Fruit fly (Drosophila melanogaster) whole organism, embryonic: Measurements from ENCODE around the gene CG17111.

ENCODE experiments used
- C15 ChIP-seq: fragments of 200-800 bp; sonication (Bioruptor generic); IDR thresholded peaks from 3 replicates; pipeline ENCODE4 v1.3.6; 2022; ENCODE audit warnings: missing biosample characterization, missing genetic modification characterization
- CG10209 ChIP-seq: fragments of 200-800 bp; sonication (Bioruptor generic); optimal IDR thresholded peaks from 3 replicates; lab custom pipeline; 2017; ENCODE audit warnings: missing biosample characterization, mild to moderate bottlenecking, missing genetic modification characterization, missing genetic modification reagents
- CG10274 ChIP-seq: fragments of 200-800 bp; sonication (Bioruptor generic); optimal IDR thresholded peaks from 3 replicates; lab custom pipeline; 2017; ENCODE audit warnings: missing biosample characterization, mild to moderate bottlenecking, missing genetic modification characterization
- CG11696 ChIP-seq: fragments of 200-800 bp; sonication (Bioruptor generic); IDR thresholded peaks from 2 replicates; pipeline ENCODE4 v1.3.6; 2022; ENCODE audit warnings: missing biosample characterization, missing genetic modification characterization
- CG12071 ChIP-seq: fragments of 200-800 bp; sonication (Bioruptor generic); optimal IDR thresholded peaks from 3 replicates; lab custom pipeline; 2018; ENCODE audit warnings: missing biosample characterization, mild to moderate bottlenecking, missing genetic modification characterization
- CG12104 ChIP-seq: fragments of 200-800 bp; sonication (Bioruptor generic); optimal IDR thresholded peaks from 3 replicates; lab custom pipeline; 2016; ENCODE audit warnings: missing biosample characterization, missing genetic modification characterization
- CG13287 ChIP-seq: fragments of 200-800 bp; sonication (Bioruptor generic); IDR thresholded peaks from 2 replicates; pipeline ENCODE4 v1.3.6; 2022; ENCODE audit warnings: missing biosample characterization, missing genetic modification characterization; ENCODE audit not compliant: partially characterized antibody
- CG14710 ChIP-seq: fragments of 200-800 bp; sonication (Bioruptor generic); optimal IDR thresholded peaks from 3 replicates; lab custom pipeline; 2019; ENCODE audit warnings: missing biosample characterization, mild to moderate bottlenecking, missing genetic modification characterization, moderate library complexity
- CG15073 ChIP-seq: fragments of 200-800 bp; sonication (Bioruptor generic); optimal IDR thresholded peaks from 2 replicates; lab custom pipeline; 2016; ENCODE audit warnings: missing biosample characterization, missing genetic modification characterization
- CG15696 ChIP-seq: fragments of 200-800 bp; sonication (Bioruptor generic); optimal IDR thresholded peaks from 2 replicates; lab custom pipeline; 2019; ENCODE audit warnings: missing biosample characterization, mild to moderate bottlenecking, missing genetic modification characterization, moderate library complexity
- CG17359 ChIP-seq: fragments of 200-800 bp; sonication (Bioruptor generic); optimal IDR thresholded peaks from 3 replicates; lab custom pipeline; 2018; ENCODE audit warnings: missing biosample characterization, mild to moderate bottlenecking, missing genetic modification characterization, moderate library complexity
- CG17912 ChIP-seq: fragments of 200-800 bp; sonication (Bioruptor generic); optimal IDR thresholded peaks from 2 replicates; lab custom pipeline; 2018; ENCODE audit warnings: missing biosample characterization, mild to moderate bottlenecking, missing genetic modification characterization
- CG18262 ChIP-seq: fragments of 200-800 bp; optimal IDR thresholded peaks from 3 replicates; lab custom pipeline; 2019; ENCODE audit warnings: missing biosample characterization, mild to moderate bottlenecking, missing genetic modification characterization, moderate library complexity
- CG1832 ChIP-seq: fragments of 200-800 bp; sonication (Bioruptor generic); optimal IDR thresholded peaks from 2 replicates; lab custom pipeline; 2017; ENCODE audit warnings: missing biosample characterization, mild to moderate bottlenecking, missing genetic modification characterization, inconsistent platforms
- CG32767 ChIP-seq: fragments of 200-800 bp; sonication (Bioruptor generic); IDR thresholded peaks from 2 replicates; pipeline ENCODE4 v1.3.6; 2022; ENCODE audit warnings: missing biosample characterization, missing genetic modification characterization
- CG3726 ChIP-seq: fragments of 200-800 bp; sonication (Bioruptor generic); IDR thresholded peaks from 3 replicates; pipeline ENCODE4, ENCODE4 v1.3.6; 2022; ENCODE audit warnings: missing biosample characterization, missing genetic modification characterization
- CG42726 ChIP-seq: fragments of 200-800 bp; sonication (Bioruptor generic); IDR thresholded peaks from 2 replicates; pipeline ENCODE4 v1.3.6; 2022; ENCODE audit warnings: missing biosample characterization, missing genetic modification characterization; ENCODE audit not compliant: partially characterized antibody
- CG43689 ChIP-seq: fragments of 200-800 bp; sonication (Bioruptor generic); IDR thresholded peaks from 2 replicates; pipeline ENCODE4 v1.3.6; 2022; ENCODE audit warnings: missing biosample characterization, missing genetic modification characterization
- CG6791 ChIP-seq: fragments of 200-800 bp; sonication (Bioruptor generic); IDR thresholded peaks from 3 replicates; pipeline ENCODE4 v1.3.6; 2022; ENCODE audit warnings: missing biosample characterization, missing genetic modification characterization; ENCODE audit not compliant: partially characterized antibody
- CG7786 ChIP-seq: fragments of 200-800 bp; sonication (Bioruptor generic); optimal IDR thresholded peaks from 2 replicates; lab custom pipeline; 2016; ENCODE audit warnings: missing biosample characterization, missing genetic modification characterization
- CG7928 ChIP-seq: fragments of 200-800 bp; sonication (Bioruptor generic); optimal IDR thresholded peaks from 2 replicates; lab custom pipeline; 2017; ENCODE audit warnings: missing biosample characterization, mild to moderate bottlenecking, missing genetic modification characterization
- CG8944 ChIP-seq: fragments of 200-800 bp; sonication (Bioruptor generic); optimal IDR thresholded peaks from 3 replicates; lab custom pipeline; 2016; ENCODE audit warnings: missing biosample characterization, missing genetic modification characterization
- Dek ChIP-seq: fragments of 200-800 bp; sonication (Bioruptor generic); optimal IDR thresholded peaks from 3 replicates; lab custom pipeline; 2019; ENCODE audit warnings: missing biosample characterization, mild to moderate bottlenecking, missing genetic modification characterization, moderate library complexity
- Doc2 ChIP-seq: fragments of 200-800 bp; sonication (Bioruptor generic); IDR thresholded peaks from 2 replicates; pipeline ENCODE4 v1.3.6; 2022; ENCODE audit warnings: missing biosample characterization, missing genetic modification characterization
- ERR ChIP-seq: fragments of 200-800 bp; sonication (Bioruptor generic); optimal IDR thresholded peaks from 2 replicates; lab custom pipeline; 2016; ENCODE audit warnings: missing biosample characterization, missing genetic modification characterization
- HLH3B ChIP-seq: fragments of 200-800 bp; sonication (Bioruptor generic); IDR thresholded peaks from 2 replicates; pipeline ENCODE4 v1.3.6; 2022; ENCODE audit warnings: missing biosample characterization, missing genetic modification characterization
- Myb ChIP-seq: fragments of 200-800 bp; sonication (Bioruptor generic); optimal IDR thresholded peaks from 2 replicates; lab custom pipeline; 2016; ENCODE audit warnings: missing biosample characterization, missing genetic modification characterization
- Nf-YC ChIP-seq: fragments of 200-800 bp; optimal IDR thresholded peaks from 3 replicates; lab custom pipeline; 2019; ENCODE audit warnings: missing biosample characterization, mild to moderate bottlenecking, missing genetic modification characterization, moderate library complexity
- Ravus ChIP-seq: fragments of 200-800 bp; sonication (Bioruptor generic); IDR thresholded peaks from 2 replicates; pipeline ENCODE4 v1.3.6; 2022; ENCODE audit warnings: missing biosample characterization, missing genetic modification characterization
- Sry-δ ChIP-seq: fragments of 200-800 bp; sonication (Bioruptor generic); optimal IDR thresholded peaks from 2 replicates; lab custom pipeline; 2016; ENCODE audit warnings: missing biosample characterization, missing genetic modification characterization
- Vsx1 ChIP-seq: fragments of 200-800 bp; sonication (Bioruptor generic); optimal IDR thresholded peaks from 2 replicates; lab custom pipeline; 2017; ENCODE audit warnings: missing biosample characterization, mild to moderate bottlenecking, missing genetic modification characterization, missing genetic modification reagents
- aop ChIP-seq: fragments of 200-800 bp; sonication (Bioruptor generic); IDR thresholded peaks from 2 replicates; pipeline ENCODE4 v1.3.6; 2022; ENCODE audit warnings: missing biosample characterization, missing genetic modification characterization
- az2 ChIP-seq: fragments of 200-800 bp; sonication (Bioruptor generic); optimal IDR thresholded peaks from 3 replicates; lab custom pipeline; 2016; ENCODE audit warnings: missing biosample characterization, missing genetic modification characterization
- bab2 ChIP-seq: fragments of 200-800 bp; sonication (Bioruptor generic); optimal IDR thresholded peaks from 2 replicates; lab custom pipeline; 2016; ENCODE audit warnings: missing biosample characterization, missing genetic modification characterization
- bsh ChIP-seq, 2 experiments: fragments of 200-800 bp; sonication (Bioruptor generic); optimal IDR thresholded peaks; 2 replicates each; lab custom pipeline; 2017 to 2018; ENCODE audit warnings: mild to moderate bottlenecking in 2 of 2, missing biosample characterization in 2 of 2, missing genetic modification characterization in 2 of 2, moderate library complexity in 1 of 2
- btn ChIP-seq: fragments of 200-800 bp; sonication (Bioruptor generic); optimal IDR thresholded peaks from 2 replicates; lab custom pipeline; 2016; ENCODE audit warnings: missing biosample characterization, missing genetic modification characterization
- crol ChIP-seq: fragments of 200-800 bp; sonication (Bioruptor generic); IDR thresholded peaks from 2 replicates; pipeline ENCODE4 v1.3.6; 2022; ENCODE audit warnings: missing biosample characterization, missing genetic modification characterization
- dan ChIP-seq: fragments of 200-800 bp; sonication (Bioruptor generic); IDR thresholded peaks from 2 replicates; pipeline ENCODE4 v1.3.6; 2022; ENCODE audit warnings: missing biosample characterization, missing genetic modification characterization
- gsb ChIP-seq: fragments of 200-800 bp; sonication (Bioruptor generic); IDR thresholded peaks from 2 replicates; pipeline ENCODE4 v1.3.6; 2022; ENCODE audit warnings: missing biosample characterization, missing genetic modification characterization
- her ChIP-seq: fragments of 200-800 bp; sonication (Bioruptor generic); optimal IDR thresholded peaks from 2 replicates; lab custom pipeline; 2016; ENCODE audit warnings: missing biosample characterization, missing genetic modification characterization
- hkb ChIP-seq, 2 experiments: fragments of 200-800 bp in 1 of 2; fragments of >200 bp in 1 of 2; sonication (Bioruptor generic) in 1 of 2; IDR thresholded peaks in 1 of 2; optimal IDR thresholded peaks in 1 of 2; 2 replicates each; pipeline versions ENCODE4 v1.3.6 to Lab custom; 2017 to 2022; ENCODE audit warnings: missing biosample characterization in 1 of 2, missing genetic modification characterization in 1 of 2
- maf-S ChIP-seq: fragments of 200-800 bp; sonication (Bioruptor generic); optimal IDR thresholded peaks from 2 replicates; lab custom pipeline; 2016; ENCODE audit warnings: missing biosample characterization, missing genetic modification characterization
- pfk ChIP-seq: fragments of 200-800 bp; sonication (Bioruptor generic); optimal IDR thresholded peaks from 2 replicates; lab custom pipeline; 2018; ENCODE audit warnings: missing biosample characterization, mild to moderate bottlenecking, missing genetic modification characterization, moderate library complexity
- phol ChIP-seq: fragments of 200-800 bp; sonication (Bioruptor generic); optimal IDR thresholded peaks from 3 replicates; lab custom pipeline; 2018; ENCODE audit warnings: missing biosample characterization, mild to moderate bottlenecking, missing genetic modification characterization, moderate library complexity
- pros ChIP-seq: fragments of 200-800 bp; sonication (Bioruptor generic); optimal IDR thresholded peaks from 3 replicates; lab custom pipeline; 2019; ENCODE audit warnings: missing biosample characterization, mild to moderate bottlenecking, missing genetic modification characterization, moderate library complexity
- schlank ChIP-seq: fragments of 200-800 bp; sonication (Bioruptor generic); optimal IDR thresholded peaks from 2 replicates; lab custom pipeline; 2018; ENCODE audit warnings: missing biosample characterization, mild to moderate bottlenecking, missing genetic modification characterization
- seq ChIP-seq: fragments of 200-800 bp; sonication (Bioruptor generic); IDR thresholded peaks from 2 replicates; pipeline ENCODE4 v1.3.6; 2022; ENCODE audit warnings: missing biosample characterization, missing genetic modification characterization
- sisA ChIP-seq: fragments of 200-800 bp; sonication (Bioruptor generic); IDR thresholded peaks from 2 replicates; pipeline ENCODE4 v1.3.6; 2022; ENCODE audit warnings: missing biosample characterization, missing genetic modification characterization
- usp ChIP-seq: fragments of >200 bp; optimal IDR thresholded peaks from 2 replicates; lab custom pipeline; 2017; ENCODE audit warnings: missing biosample characterization, missing genetic modification characterization
- vfl ChIP-seq: fragments of 200-800 bp; sonication (Bioruptor generic); optimal IDR thresholded peaks from 2 replicates; lab custom pipeline; 2016; ENCODE audit warnings: missing biosample characterization, missing genetic modification characterization
- zfh2 ChIP-seq: fragments of 200-800 bp; sonication (Bioruptor generic); optimal IDR thresholded peaks from 2 replicates; lab custom pipeline; 2016; ENCODE audit warnings: missing biosample characterization, missing genetic modification characterization

The CG17111 gene

dm6 chr3R:23028506-23028905, 38.6 kb downstream of the CG17111 start (continued):
- TF ChIP-seq btn (no peak), maf-S (peak; percentile 11), CG18262 (no peak), crol (GFP tag; lab: Robert Waterston, UW) (no peak), HLH3B (peak; percentile 14; the same call in 1 of the 2 replicates), CG3726 (GFP tag; lab: Robert Waterston, UW) (no peak), usp (GFP tag; lab: Kevin White, UChicago) (no peak), Sry-δ (GFP tag; lab: Kevin White, UChicago) (no peak), CG15696 (tag; lab: Kevin White, UChicago) (no peak), hkb (optimal IDR thresholded peaks at IDR 0.05; lab: Kevin White, UChicago) (no peak), hkb (GFP tag; IDR thresholded peaks at IDR 0.05; lab: Robert Waterston, UW) (no peak), CG6791 (no peak), ERR (GFP tag; lab: Kevin White, UChicago) (no peak), CG7786 (GFP tag; lab: Kevin White, UChicago) (peak; percentile 53), aop (GFP tag; lab: Robert Waterston, UW) (no peak), CG43689 (no peak), bsh (GFP tag; optimal IDR thresholded peaks at IDR 0.05; lab: Kevin White, UChicago) (peak in 1 of 2 experiments; percentile 4), CG1832 (no peak), sisA (GFP tag; lab: Robert Waterston, UW) (peak; percentile 37; the same call in 1 of the 2 replicates), CG12071 (GFP tag; lab: Kevin White, UChicago) (peak; percentile 46), pros (GFP tag; lab: Kevin White, UChicago) (no peak), C15 (GFP tag; lab: Robert Waterston, UW) (peak; percentile 63; the same call in 1 of the 3 replicates), Ravus (GFP tag; lab: Robert Waterston, UW) (peak; percentile 38), bab2 (GFP tag; lab: Kevin White, UChicago) (peak; percentile 58), Doc2 (GFP tag; lab: Robert Waterston, UW) (no peak), Vsx1 (no peak), Myb (peak; percentile 46), CG17359 (no peak), CG13287 (GFP tag; lab: Robert Waterston, UW) (no peak), gsb (GFP tag; lab: Robert Waterston, UW) (peak; percentile 53; the same call in 1 of the 2 replicates), zfh2 (peak; percentile 75), her (GFP tag; lab: Kevin White, UChicago) (peak; percentile 24), CG8944 (GFP tag; lab: Kevin White, UChicago) (peak; percentile 45), CG11696 (GFP tag; lab: Robert Waterston, UW) (0 out of 2 replicates have a peak, but pooled peaks have one; percentile 23), CG32767 (GFP tag; lab: Robert Waterston, UW) (no peak), phol (peak; percentile 32), CG10209 (GFP tag; lab: Kevin White, UChicago) (peak; percentile 31), vfl (GFP tag; lab: Kevin White, UChicago) (no peak), Dek (tag; lab: Kevin White, UChicago) (peak; percentile 37), dan (GFP tag; lab: Robert Waterston, UW) (no peak), pfk (GFP tag; lab: Kevin White, UChicago) (no peak), Nf-YC (tag; lab: Kevin White, UChicago) (no peak), seq (GFP tag; lab: Robert Waterston, UW) (peak; percentile 16; the same call in 1 of the 2 replicates), CG15073 (GFP tag; lab: Kevin White, UChicago) (no peak), CG17912 (GFP tag; lab: Kevin White, UChicago) (no peak), CG14710 (tag; lab: Kevin White, UChicago) (no peak), CG7928 (GFP tag; lab: Kevin White, UChicago) (peak; percentile 24), CG12104 (GFP tag; lab: Kevin White, UChicago) (peak; percentile 37), CG42726 (GFP tag; lab: Robert Waterston, UW) (no peak), schlank (tag; lab: Kevin White, UChicago) (peak; percentile 23), CG10274 (GFP tag; lab: Kevin White, UChicago) (peak; percentile 1), az2 (GFP tag; lab: Kevin White, UChicago) (peak; percentile 51)
